Fruit fly (Drosophila melanogaster) whole organism, embryonic: ENCODE data around the gene Sys1.

Experiments
- Aef1 ChIP-seq: fragments of 200-800 bp; sonication (Bioruptor generic); IDR thresholded peaks from 3 replicates; pipeline ENCODE4 v1.3.6; 2022; ENCODE audit warnings: missing biosample characterization, missing genetic modification characterization
- Atf3 ChIP-seq: fragments of 200-800 bp; sonication (Bioruptor generic); optimal IDR thresholded peaks from 3 replicates; lab custom pipeline; 2016; ENCODE audit warnings: missing biosample characterization, missing genetic modification characterization
- CG10267 ChIP-seq: fragments of 200-800 bp; sonication (Bioruptor generic); optimal IDR thresholded peaks from 2 replicates; lab custom pipeline; 2018; ENCODE audit warnings: missing biosample characterization, mild to moderate bottlenecking, missing genetic modification characterization, moderate library complexity
- CG10565 ChIP-seq: fragments of 200-800 bp; sonication (Bioruptor generic); optimal IDR thresholded peaks from 3 replicates; lab custom pipeline; 2016; ENCODE audit warnings: missing biosample characterization, mild to moderate bottlenecking, missing genetic modification characterization
- CG10959 ChIP-seq: fragments of 200-800 bp; sonication (Bioruptor generic); IDR thresholded peaks from 2 replicates; pipeline ENCODE4 v1.3.6; 2022; ENCODE audit warnings: missing biosample characterization, missing genetic modification characterization
- CG10979 ChIP-seq: fragments of 200-800 bp; sonication (Bioruptor generic); optimal IDR thresholded peaks from 2 replicates; lab custom pipeline; 2018; ENCODE audit warnings: missing biosample characterization, mild to moderate bottlenecking, missing genetic modification characterization, moderate library complexity
- CG11456 ChIP-seq: fragments of 200-800 bp; sonication (Bioruptor generic); IDR thresholded peaks from 3 replicates; pipeline ENCODE4 v1.3.6; 2022; ENCODE audit warnings: missing biosample characterization, missing genetic modification characterization
- CG12659 ChIP-seq: fragments of 200-800 bp; sonication (Bioruptor generic); optimal IDR thresholded peaks from 3 replicates; lab custom pipeline; 2017; ENCODE audit warnings: mild to moderate bottlenecking, missing biosample characterization, missing genetic modification reagents, missing genetic modification characterization
- CG18011 ChIP-seq: fragments of 200-800 bp; sonication (Bioruptor generic); optimal IDR thresholded peaks from 2 replicates; lab custom pipeline; 2017; ENCODE audit warnings: missing biosample characterization, missing genetic modification characterization, mild to moderate bottlenecking, moderate library complexity, missing genotype
- CG18764 ChIP-seq: fragments of 200-800 bp; sonication (Bioruptor generic); optimal IDR thresholded peaks from 3 replicates; lab custom pipeline; 2016; ENCODE audit warnings: missing biosample characterization, missing genetic modification characterization
- CG2199 ChIP-seq: fragments of 200-800 bp; sonication (Bioruptor generic); IDR thresholded peaks from 3 replicates; pipeline ENCODE4 v1.3.6; 2022; ENCODE audit warnings: missing biosample characterization, missing genetic modification characterization
- CG31388 ChIP-seq: fragments of 200-800 bp; sonication (Bioruptor generic); optimal IDR thresholded peaks from 2 replicates; lab custom pipeline; 2016; ENCODE audit warnings: missing biosample characterization, missing genetic modification characterization
- CG3281 ChIP-seq: fragments of 200-800 bp; sonication (Bioruptor generic); optimal IDR thresholded peaks from 3 replicates; lab custom pipeline; 2017; ENCODE audit warnings: missing biosample characterization, mild to moderate bottlenecking, missing genetic modification characterization
- CG3407 ChIP-seq: fragments of 200-800 bp; sonication (Bioruptor generic); optimal IDR thresholded peaks from 2 replicates; lab custom pipeline; 2018; ENCODE audit warnings: missing biosample characterization, mild to moderate bottlenecking, missing genetic modification characterization
- CG3838 ChIP-seq: fragments of 200-800 bp; sonication (Bioruptor generic); optimal IDR thresholded peaks from 3 replicates; lab custom pipeline; 2016; ENCODE audit warnings: missing biosample characterization, missing genetic modification characterization
- CG3995 ChIP-seq: fragments of 200-800 bp; sonication (Bioruptor generic); optimal IDR thresholded peaks from 3 replicates; lab custom pipeline; 2016; ENCODE audit warnings: missing biosample characterization, missing genetic modification characterization
- CG42726 ChIP-seq: fragments of 200-800 bp; sonication (Bioruptor generic); IDR thresholded peaks from 2 replicates; pipeline ENCODE4 v1.3.6; 2022; ENCODE audit warnings: missing biosample characterization, missing genetic modification characterization; ENCODE audit not compliant: partially characterized antibody
- CG4707 ChIP-seq: fragments of 200-800 bp; sonication (Bioruptor generic); optimal IDR thresholded peaks from 2 replicates; lab custom pipeline; 2018; ENCODE audit warnings: missing biosample characterization, mild to moderate bottlenecking, missing genetic modification characterization, moderate library complexity
- CG6272 ChIP-seq: fragments of 200-800 bp; sonication (Bioruptor generic); IDR thresholded peaks from 2 replicates; pipeline ENCODE4 v1.3.6; 2022; ENCODE audit warnings: missing biosample characterization, missing genetic modification characterization
- CG6765 ChIP-seq: fragments of 200-800 bp; sonication (Bioruptor generic); optimal IDR thresholded peaks from 3 replicates; lab custom pipeline; 2017; ENCODE audit warnings: missing biosample characterization, mild to moderate bottlenecking, missing genetic modification characterization
- CG7987 ChIP-seq: fragments of 200-800 bp; sonication (Bioruptor generic); optimal IDR thresholded peaks from 2 replicates; lab custom pipeline; 2018; ENCODE audit warnings: missing biosample characterization, mild to moderate bottlenecking, missing genetic modification characterization, moderate library complexity
- D19B ChIP-seq: fragments of 200-800 bp; sonication (Bioruptor generic); optimal IDR thresholded peaks from 2 replicates; lab custom pipeline; 2017; ENCODE audit warnings: missing biosample characterization, mild to moderate bottlenecking, missing genetic modification characterization
- Dad ChIP-seq: fragments of 200-800 bp; sonication (Bioruptor generic); optimal IDR thresholded peaks from 3 replicates; lab custom pipeline; 2016; ENCODE audit warnings: missing biosample characterization, missing genetic modification characterization
- Dek ChIP-seq: fragments of 200-800 bp; sonication (Bioruptor generic); optimal IDR thresholded peaks from 3 replicates; lab custom pipeline; 2019; ENCODE audit warnings: missing biosample characterization, mild to moderate bottlenecking, missing genetic modification characterization, moderate library complexity
- Lhr ChIP-seq: fragments of 200-800 bp; sonication (Bioruptor generic); optimal IDR thresholded peaks from 3 replicates; lab custom pipeline; 2017; ENCODE audit warnings: mild to moderate bottlenecking, missing biosample characterization, missing genetic modification reagents, missing genetic modification characterization
- Lpt ChIP-seq: fragments of >200 bp; optimal IDR thresholded peaks from 2 replicates; lab custom pipeline; 2018; ENCODE audit warnings: missing biosample characterization, missing genetic modification characterization
- Nf-YA ChIP-seq: fragments of 200-800 bp; sonication (Bioruptor generic); IDR thresholded peaks from 2 replicates; pipeline ENCODE4 v1.3.6; 2022; ENCODE audit warnings: missing biosample characterization, missing genetic modification characterization
- Oli ChIP-seq: fragments of 200-800 bp; sonication (Bioruptor generic); optimal IDR thresholded peaks from 2 replicates; lab custom pipeline; 2018; ENCODE audit warnings: missing biosample characterization, mild to moderate bottlenecking, missing genetic modification characterization, moderate library complexity
- Optix ChIP-seq: fragments of 200-800 bp; sonication (Bioruptor generic); IDR thresholded peaks from 3 replicates; pipeline ENCODE4 v1.3.6; 2022; ENCODE audit warnings: missing biosample characterization, missing genetic modification characterization
- Rx ChIP-seq: fragments of 200-800 bp; sonication (Bioruptor generic); IDR thresholded peaks from 2 replicates; pipeline ENCODE4 v1.3.6; 2022; ENCODE audit warnings: missing biosample characterization, missing genetic modification characterization
- Ssrp ChIP-seq: fragments of 200-800 bp; sonication (Bioruptor generic); optimal IDR thresholded peaks from 2 replicates; lab custom pipeline; 2018; ENCODE audit warnings: missing biosample characterization, mild to moderate bottlenecking, missing genetic modification characterization, moderate library complexity
- ato ChIP-seq: fragments of 200-800 bp; sonication (Bioruptor generic); IDR thresholded peaks from 2 replicates; pipeline ENCODE4 v1.3.6; 2022; ENCODE audit warnings: missing biosample characterization, missing genetic modification characterization; ENCODE audit not compliant: partially characterized antibody
- cad ChIP-seq: fragments of >200 bp; optimal IDR thresholded peaks from 2 replicates; lab custom pipeline; 2017; ENCODE audit warnings: missing biosample characterization, missing genetic modification characterization
- caup ChIP-seq: fragments of 200-800 bp; sonication (Bioruptor generic); optimal IDR thresholded peaks from 3 replicates; lab custom pipeline; 2017; ENCODE audit warnings: missing biosample characterization, mild to moderate bottlenecking, missing genetic modification characterization, moderate library complexity; ENCODE audit not compliant: severe bottlenecking
- chm ChIP-seq: fragments of 200-800 bp; sonication (Bioruptor generic); IDR thresholded peaks from 2 replicates; pipeline ENCODE4 v1.3.6; 2022; ENCODE audit warnings: missing biosample characterization, missing genetic modification characterization
- ci ChIP-seq: fragments of 200-800 bp; sonication (Bioruptor generic); IDR thresholded peaks from 3 replicates; pipeline ENCODE4 v1.3.6; 2022; ENCODE audit warnings: missing biosample characterization, missing genetic modification characterization
- corto ChIP-seq: fragments of 200-800 bp; sonication (Bioruptor generic); optimal IDR thresholded peaks from 2 replicates; lab custom pipeline; 2016; ENCODE audit warnings: missing biosample characterization, mild to moderate bottlenecking, missing genetic modification characterization, moderate library complexity
- crp ChIP-seq, 2 experiments: fragments of 200-800 bp; sonication (Bioruptor generic); optimal IDR thresholded peaks; 2 replicates in 1 of 2; 3 replicates in 1 of 2; lab custom pipeline; 2017; ENCODE audit warnings: missing biosample characterization in 2 of 2, missing genetic modification characterization in 2 of 2, mild to moderate bottlenecking in 1 of 2, moderate library complexity in 1 of 2
- fd3F ChIP-seq: fragments of 200-800 bp; sonication (Bioruptor generic); optimal IDR thresholded peaks from 2 replicates; lab custom pipeline; 2018; ENCODE audit warnings: missing biosample characterization, mild to moderate bottlenecking, missing genetic modification characterization, moderate library complexity
- fru ChIP-seq: fragments of >200 bp; optimal IDR thresholded peaks from 2 replicates; lab custom pipeline; 2017
- ftz-f1 ChIP-seq: fragments of 200-800 bp; sonication (Bioruptor generic); optimal IDR thresholded peaks from 2 replicates; lab custom pipeline; 2016; ENCODE audit warnings: missing biosample characterization, missing genetic modification characterization
- gfzf ChIP-seq: fragments of 200-800 bp; sonication (Bioruptor generic); optimal IDR thresholded peaks from 2 replicates; lab custom pipeline; 2016; ENCODE audit warnings: missing biosample characterization, mild to moderate bottlenecking, missing genetic modification characterization, moderate library complexity
- lab ChIP-seq: fragments of 200-800 bp; sonication (Bioruptor generic); optimal IDR thresholded peaks from 3 replicates; lab custom pipeline; 2017; ENCODE audit warnings: missing biosample characterization, missing genetic modification characterization, mild to moderate bottlenecking, moderate library complexity, missing genetic modification reagents
- lmd ChIP-seq: fragments of 200-800 bp; sonication (Bioruptor generic); IDR thresholded peaks from 2 replicates; pipeline ENCODE4 v1.3.6; 2022; ENCODE audit warnings: missing biosample characterization, missing genetic modification characterization
- maf-S ChIP-seq: fragments of 200-800 bp; sonication (Bioruptor generic); optimal IDR thresholded peaks from 2 replicates; lab custom pipeline; 2016; ENCODE audit warnings: missing biosample characterization, missing genetic modification characterization
- pan ChIP-seq, 4 experiments: fragments of >200 bp in 3 of 4; fragments of 200-800 bp in 1 of 4; sonication (Bioruptor generic) in 1 of 4; optimal IDR thresholded peaks in 3 of 4; IDR thresholded peaks in 1 of 4; 2 replicates each; pipeline versions ENCODE4 v1.3.6 to Lab custom; 2017 to 2022; ENCODE audit warnings: missing biosample characterization in 2 of 4, missing genetic modification characterization in 2 of 4, mixed read lengths in 1 of 4
- pfk ChIP-seq: fragments of 200-800 bp; sonication (Bioruptor generic); optimal IDR thresholded peaks from 2 replicates; lab custom pipeline; 2018; ENCODE audit warnings: missing biosample characterization, mild to moderate bottlenecking, missing genetic modification characterization, moderate library complexity
- trem ChIP-seq: fragments of 200-800 bp; optimal IDR thresholded peaks from 3 replicates; lab custom pipeline; 2019; ENCODE audit warnings: missing biosample characterization, mild to moderate bottlenecking, missing genetic modification characterization, moderate library complexity
- tup ChIP-seq: fragments of 200-800 bp; sonication (Bioruptor generic); optimal IDR thresholded peaks from 2 replicates; lab custom pipeline; 2016; ENCODE audit warnings: missing biosample characterization, mild to moderate bottlenecking, missing genetic modification characterization, moderate library complexity
- usp ChIP-seq: fragments of >200 bp; optimal IDR thresholded peaks from 2 replicates; lab custom pipeline; 2017; ENCODE audit warnings: missing biosample characterization, missing genetic modification characterization

Gene Sys1

DNA sequence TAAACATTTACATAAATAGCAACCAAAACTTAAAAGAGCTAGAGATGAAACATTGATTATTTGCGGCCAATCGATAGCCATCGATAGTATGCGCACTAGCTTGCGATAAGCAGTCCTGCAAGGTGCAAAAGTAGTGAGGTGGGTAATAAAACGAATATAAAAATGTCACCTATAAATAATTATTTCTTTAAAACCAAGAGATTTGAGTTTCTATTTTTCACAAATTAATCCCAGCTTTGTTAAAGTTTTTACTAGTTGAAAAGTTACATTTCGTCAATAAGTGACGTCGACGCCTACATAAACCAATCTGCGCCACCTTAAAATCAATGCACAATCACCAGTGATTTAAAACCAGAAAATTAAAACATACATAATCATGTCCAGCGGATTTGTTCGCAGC is 1.9 kb upstream of the Sys1 start, which contains the start of the genes Mkk4 and SLIRP2 (continued):
- TF ChIP-seq CG3995 (GFP tag; lab: Kevin White, UChicago) (peak; percentile 89), Oli (tag; lab: Kevin White, UChicago) (peak; percentile 99), corto (GFP tag; lab: Kevin White, UChicago) (peak; percentile 95), CG6272 (GFP tag; lab: Robert Waterston, UW) (peak; percentile 98), caup (GFP tag; lab: Kevin White, UChicago) (peak; percentile 99), CG18764 (GFP tag; lab: Kevin White, UChicago) (peak; percentile 98), CG18011 (GFP tag; lab: Kevin White, UChicago) (peak; percentile 92), CG3838 (GFP tag; lab: Kevin White, UChicago) (peak; percentile 98), CG11456 (GFP tag; lab: Robert Waterston, UW) (peak; percentile 99), usp (no peak), fru (lab: Kevin White, UChicago) (no peak), CG2199 (GFP tag; lab: Robert Waterston, UW) (peak; percentile 99), maf-S (GFP tag; lab: Kevin White, UChicago) (peak; percentile 99), Ssrp (tag; lab: Kevin White, UChicago) (peak; percentile 99), Rx (GFP tag; lab: Robert Waterston, UW) (peak; percentile 97), CG3407 (GFP tag; lab: Kevin White, UChicago) (peak; percentile 98), lmd (GFP tag; lab: Robert Waterston, UW) (peak; percentile 99), CG3281 (GFP tag; lab: Kevin White, UChicago) (peak; percentile 99), Dad (peak; percentile 99), Optix (GFP tag; lab: Robert Waterston, UW) (peak; percentile 99), CG12659 (GFP tag; lab: Kevin White, UChicago) (peak; percentile 99), Nf-YA (GFP tag; lab: Robert Waterston, UW) (peak; percentile 97), gfzf (GFP tag; lab: Kevin White, UChicago) (peak; percentile 45), ato (GFP tag; lab: Robert Waterston, UW) (peak; percentile 70), Dek (tag; lab: Kevin White, UChicago) (peak; percentile 99), cad (no peak), chm (GFP tag; lab: Robert Waterston, UW) (peak; percentile 99), CG10267 (tag; lab: Kevin White, UChicago) (peak; percentile 96), Lpt (GFP tag; lab: Kevin White, UChicago) (no peak), CG42726 (GFP tag; lab: Robert Waterston, UW) (peak; percentile 85), CG6765 (GFP tag; lab: Kevin White, UChicago) (peak; percentile 97), lab (GFP tag; lab: Kevin White, UChicago) (peak; percentile 99), CG4707 (GFP tag; lab: Kevin White, UChicago) (peak; percentile 93), CG7987 (GFP tag; lab: Kevin White, UChicago) (peak; percentile 97), D19B (GFP tag; lab: Kevin White, UChicago) (peak; percentile 95), CG10959 (peak; percentile 99), CG10565 (GFP tag; lab: Kevin White, UChicago) (peak; percentile 97), crp (GFP tag; optimal IDR thresholded peaks at IDR 0.05; lab: Kevin White, UChicago) (peak in 1 of 2 experiments; percentile 75), pan (optimal IDR thresholded peaks at IDR 0.05; lab: Kevin White, UChicago) (no peak), pan (GFP tag; optimal IDR thresholded peaks at IDR 0.05 in 1 of 2, IDR thresholded peaks at IDR 0.05 in 1 of 2) (peak in 1 of 2 experiments; percentile 99), fd3F (GFP tag; lab: Kevin White, UChicago) (peak; percentile 99), pfk (GFP tag; lab: Kevin White, UChicago) (peak; percentile 69), Atf3 (peak; percentile 99), ftz-f1 (GFP tag; lab: Kevin White, UChicago) (peak; percentile 84), Lhr (GFP tag; lab: Kevin White, UChicago) (peak; percentile 97), Aef1 (peak; percentile 99), trem (tag; lab: Kevin White, UChicago) (peak; percentile 97), CG10979 (tag; lab: Kevin White, UChicago) (peak; percentile 98), CG31388 (GFP tag; lab: Kevin White, UChicago) (peak; percentile 98), tup (GFP tag; lab: Kevin White, UChicago) (peak; percentile 98), ci (GFP tag; lab: Robert Waterston, UW) (peak; percentile 99)
